Worm (Caenorhabditis elegans) whole organism, L3 larva: ENCODE results near the gene fbxb-107.

Experiments used
- R02D3.7 ChIP-seq: fragments of 150-350 bp; optimal IDR thresholded peaks from 2 replicates; lab custom pipeline; 2014; ENCODE audit warnings: missing biosample characterization, missing genetic modification characterization
- ZK546.5 ChIP-seq: sonication (generic microtip); optimal IDR thresholded peaks from 2 replicates; lab custom pipeline; 2017; ENCODE audit warnings: missing biosample characterization, missing genetic modification characterization
- aly-2 ChIP-seq: fragments of 150-350 bp; optimal IDR thresholded peaks from 2 replicates; lab custom pipeline; 2014; ENCODE audit warnings: missing biosample characterization, missing genetic modification characterization
- ama-1 ChIP-seq: fragments of 150-350 bp; optimal IDR thresholded peaks from 2 replicates; lab custom pipeline; 2018
- ceh-16 ChIP-seq: sonication (generic microtip); optimal IDR thresholded peaks from 2 replicates; lab custom pipeline; 2017; ENCODE audit warnings: missing biosample characterization, missing genetic modification characterization
- ceh-82 ChIP-seq: fragments of 150-350 bp; optimal IDR thresholded peaks from 2 replicates; lab custom pipeline; 2014; ENCODE audit warnings: missing biosample characterization, missing genetic modification characterization
- ceh-9 ChIP-seq: sonication (generic microtip); optimal IDR thresholded peaks from 2 replicates; lab custom pipeline; 2018; ENCODE audit warnings: missing biosample characterization, missing genetic modification characterization
- daf-12 ChIP-seq: fragments of 150-350 bp; optimal IDR thresholded peaks from 2 replicates; lab custom pipeline; 2014; ENCODE audit warnings: missing biosample characterization, missing genetic modification reagents, missing genetic modification characterization
- egl-5 ChIP-seq: fragments of 150-350 bp; optimal IDR thresholded peaks from 2 replicates; lab custom pipeline; 2017; ENCODE audit warnings: missing biosample characterization, missing genetic modification reagents, missing genetic modification characterization, inconsistent platforms
- elt-2 ChIP-seq: sonication (generic microtip); optimal IDR thresholded peaks from 2 replicates; lab custom pipeline; 2016; ENCODE audit warnings: missing genetic modification reagents, mild to moderate bottlenecking, missing genetic modification characterization, missing compliant biosample characterization
- elt-3 ChIP-seq, 3 experiments: fragments of 150-350 bp in 1 of 3; sonication (generic microtip) in 2 of 3; optimal IDR thresholded peaks; 2 replicates in 2 of 3; 4 replicates in 1 of 3; lab custom pipeline; 2014 to 2017; ENCODE audit warnings: missing biosample characterization in 3 of 3, missing genetic modification characterization in 3 of 3
- eor-1 ChIP-seq, 2 experiments: fragments of 150-350 bp; optimal IDR thresholded peaks; 2 replicates each; lab custom pipeline; 2014 to 2018; ENCODE audit warnings: missing biosample characterization in 2 of 2, missing genetic modification characterization in 2 of 2
- fkh-10 ChIP-seq: sonication (generic microtip); optimal IDR thresholded peaks from 2 replicates; lab custom pipeline; 2017; ENCODE audit warnings: missing biosample characterization, missing genetic modification reagents, missing genetic modification characterization
- fkh-2 ChIP-seq: fragments of 150-350 bp; optimal IDR thresholded peaks from 2 replicates; lab custom pipeline; 2014; ENCODE audit warnings: missing biosample characterization, missing genetic modification reagents, missing genetic modification characterization
- hmg-11 ChIP-seq: sonication (generic microtip); optimal IDR thresholded peaks from 2 replicates; lab custom pipeline; 2016; ENCODE audit warnings: missing genetic modification characterization, missing compliant biosample characterization
- lin-15B ChIP-seq: fragments of 150-350 bp; optimal IDR thresholded peaks from 2 replicates; lab custom pipeline; 2014; ENCODE audit warnings: missing biosample characterization, missing genetic modification characterization
- lin-39 ChIP-seq: fragments of 150-350 bp; optimal IDR thresholded peaks from 2 replicates; lab custom pipeline; 2018; ENCODE audit warnings: missing biosample characterization, missing genetic modification reagents, missing genetic modification characterization
- lsy-12 ChIP-seq: sonication (generic microtip); optimal IDR thresholded peaks from 2 replicates; lab custom pipeline; 2016; ENCODE audit warnings: mild to moderate bottlenecking, missing genetic modification characterization, missing compliant biosample characterization
- mdl-1 ChIP-seq: fragments of 150-350 bp; optimal IDR thresholded peaks from 2 replicates; lab custom pipeline; 2014; ENCODE audit warnings: missing biosample characterization, missing genetic modification characterization
- mml-1 ChIP-seq: fragments of 150-350 bp; sonication (generic microtip); optimal IDR thresholded peaks from 3 replicates; lab custom pipeline; 2014; ENCODE audit warnings: missing biosample characterization, missing genetic modification characterization
- nfya-1 ChIP-seq: sonication (generic microtip); optimal IDR thresholded peaks from 2 replicates; lab custom pipeline; 2017; ENCODE audit warnings: missing genetic modification characterization, mild to moderate bottlenecking, missing compliant biosample characterization, antibody characterized with exemption, moderate library complexity; ENCODE audit not compliant: insufficient read depth
- nhr-11 ChIP-seq: fragments of 150-350 bp; optimal IDR thresholded peaks from 2 replicates; lab custom pipeline; 2014; ENCODE audit warnings: missing biosample characterization, missing genetic modification characterization
- nhr-12 ChIP-seq: fragments of 150-350 bp; optimal IDR thresholded peaks from 2 replicates; lab custom pipeline; 2014; ENCODE audit warnings: missing biosample characterization, missing genetic modification characterization
- nhr-23 ChIP-seq: fragments of 150-350 bp; optimal IDR thresholded peaks from 2 replicates; lab custom pipeline; 2014; ENCODE audit warnings: missing biosample characterization, missing genetic modification reagents, missing genetic modification characterization
- nhr-237 ChIP-seq: fragments of 150-350 bp; optimal IDR thresholded peaks from 2 replicates; lab custom pipeline; 2014; ENCODE audit warnings: missing biosample characterization, missing genetic modification characterization
- nhr-43 ChIP-seq: sonication (generic microtip); optimal IDR thresholded peaks from 2 replicates; lab custom pipeline; 2016; ENCODE audit warnings: mild to moderate bottlenecking, missing genetic modification characterization, missing compliant biosample characterization; ENCODE audit not compliant: poor library complexity, severe bottlenecking
- nhr-67 ChIP-seq: fragments of 150-350 bp; optimal IDR thresholded peaks from 2 replicates; lab custom pipeline; 2014; ENCODE audit warnings: missing biosample characterization, missing genetic modification characterization
- nhr-76 ChIP-seq: fragments of 150-350 bp; sonication (generic microtip); optimal IDR thresholded peaks from 5 replicates; lab custom pipeline; 2014; ENCODE audit warnings: missing biosample characterization, missing genetic modification characterization
- nhr-77 ChIP-seq: fragments of 150-350 bp; optimal IDR thresholded peaks from 2 replicates; lab custom pipeline; 2014; ENCODE audit warnings: missing biosample characterization, missing genetic modification characterization
- pha-4 ChIP-seq: fragments of 150-350 bp; optimal IDR thresholded peaks from 2 replicates; lab custom pipeline; 2014; ENCODE audit warnings: missing biosample characterization, missing genetic modification reagents, missing genetic modification characterization
- sea-2 ChIP-seq: fragments of 150-350 bp; sonication (generic microtip); optimal IDR thresholded peaks from 4 replicates; lab custom pipeline; 2014; ENCODE audit warnings: missing biosample characterization, missing genetic modification reagents, missing genetic modification characterization
- skn-1 ChIP-seq: fragments of 150-350 bp; optimal IDR thresholded peaks from 2 replicates; lab custom pipeline; 2014; ENCODE audit warnings: missing biosample characterization, missing genetic modification characterization
- snpc-4 ChIP-seq: fragments of 150-350 bp; optimal IDR thresholded peaks from 2 replicates; lab custom pipeline; 2014; ENCODE audit warnings: missing biosample characterization, missing genetic modification characterization
- tbx-2 ChIP-seq: sonication (generic microtip); optimal IDR thresholded peaks from 2 replicates; lab custom pipeline; 2016; ENCODE audit warnings: mild to moderate bottlenecking, missing genetic modification characterization, missing compliant biosample characterization
- unc-39 ChIP-seq: sonication (generic microtip); optimal IDR thresholded peaks from 4 replicates; lab custom pipeline; 2017; ENCODE audit warnings: missing biosample characterization, missing genetic modification characterization
- unc-62 ChIP-seq: fragments of 150-350 bp; sonication (generic microtip); optimal IDR thresholded peaks from 4 replicates; lab custom pipeline; 2014; ENCODE audit warnings: missing biosample characterization, missing genetic modification reagents, missing genetic modification characterization
- zag-1 ChIP-seq: fragments of 150-350 bp; optimal IDR thresholded peaks from 2 replicates; lab custom pipeline; 2014; ENCODE audit warnings: missing biosample characterization, missing genetic modification characterization
- ztf-4 ChIP-seq: fragments of 150-350 bp; optimal IDR thresholded peaks from 2 replicates; lab custom pipeline; 2014; ENCODE audit warnings: missing biosample characterization, missing genetic modification characterization

Gene fbxb-107

ce11 chrII:2735192-2735591 is 23.4 kb upstream of the fbxb-107 start, which contains the start of gene wdr-31:
Gene wdr-31, minus strand, starts transcription at chrII:2735292.
- TF ChIP-seq fkh-10 (GFP tag; lab: Kevin White, UChicago): no peak
- TF ChIP-seq nhr-11 (tag; lab: Kevin White, UChicago): no peak
- TF ChIP-seq nfya-1 (tag; lab: Kevin White, UChicago): no peak
- no peak for TF ChIP-seq mml-1 (tag; lab: Kevin White, UChicago)
- no peak for TF ChIP-seq nhr-23
- TF ChIP-seq zag-1 (tag; lab: Kevin White, UChicago): no peak
- TF ChIP-seq daf-12: no peak
- no peak for TF ChIP-seq sea-2 (GFP tag; lab: Kevin White, UChicago)
- TF ChIP-seq ceh-16 (tag; lab: Kevin White, UChicago): no peak
- no peak for TF ChIP-seq elt-3 (tag; optimal IDR thresholded peaks at IDR 0.05; lab: Kevin White, UChicago)
- TF ChIP-seq mdl-1 (tag; lab: Kevin White, UChicago): no peak
- TF ChIP-seq elt-2 (tag; lab: Kevin White, UChicago): no peak
- no peak for TF ChIP-seq lsy-12 (tag; lab: Kevin White, UChicago)
- TF ChIP-seq unc-39: no peak
- no peak for TF ChIP-seq hmg-11 (tag; lab: Kevin White, UChicago)
- no peak for TF ChIP-seq aly-2 (tag; lab: Kevin White, UChicago)
- no peak for TF ChIP-seq nhr-76 (tag; lab: Kevin White, UChicago)
- no peak for TF ChIP-seq fkh-2 (tag; lab: Kevin White, UChicago)
- no peak for TF ChIP-seq snpc-4 (tag; lab: Kevin White, UChicago)
- TF ChIP-seq, all 47 proteins: peak for 0

- TF ChIP-seq sea-2 (GFP tag; lab: Kevin White, UChicago) (no peak), ama-1 (lab: Kevin White, UChicago) (no peak), eor-1 (tag; optimal IDR thresholded peaks at IDR 0.05; lab: Kevin White, UChicago) (no peak), aly-2 (tag; lab: Kevin White, UChicago) (no peak), nhr-43 (tag; lab: Kevin White, UChicago) (no peak), skn-1 (tag; lab: Kevin White, UChicago) (no peak), mml-1 (tag; lab: Kevin White, UChicago) (no peak), lin-39 (no peak), egl-5 (tag; lab: Kevin White, UChicago) (no peak)
Observed at ce11 chrII:2735644-2736043, 22.9 kb upstream of the fbxb-107 start.

- TF ChIP-seq R02D3.7 (tag; lab: Kevin White, UChicago) (no peak), ceh-9 (tag; lab: Kevin White, UChicago) (no peak), ceh-82 (tag; lab: Kevin White, UChicago) (no peak), daf-12 (no peak), mml-1 (tag; lab: Kevin White, UChicago) (no peak), egl-5 (tag; lab: Kevin White, UChicago) (no peak), elt-2 (tag; lab: Kevin White, UChicago) (no peak), fkh-2 (tag; lab: Kevin White, UChicago) (no peak), skn-1 (tag; lab: Kevin White, UChicago) (no peak), nhr-67 (tag; lab: Kevin White, UChicago) (no peak), ztf-4 (no peak), unc-62 (GFP tag; lab: Kevin White, UChicago) (no peak), nhr-12 (tag; lab: Kevin White, UChicago) (no peak), lin-39 (no peak), nhr-11 (tag; lab: Kevin White, UChicago) (no peak), hmg-11 (tag; lab: Kevin White, UChicago) (no peak)
- TF ChIP-seq, all 47 proteins: peak for 0
Observed at ce11 chrII:2736156-2736728, 22.3 kb upstream of the fbxb-107 start, which contains the start of gene T05A8.8. Gene T05A8.8, plus strand, starts transcription at chrII:2736678.

ce11 chrII:2736938-2737337 is 21.6 kb upstream of the fbxb-107 start:
- TF ChIP-seq mdl-1 (tag; lab: Kevin White, UChicago) (no peak), aly-2 (tag; lab: Kevin White, UChicago) (no peak), fkh-2 (tag; lab: Kevin White, UChicago) (no peak), eor-1 (tag; optimal IDR thresholded peaks at IDR 0.05; lab: Kevin White, UChicago) (no peak), tbx-2 (tag; lab: Kevin White, UChicago) (no peak), elt-2 (tag; lab: Kevin White, UChicago) (no peak), R02D3.7 (tag; lab: Kevin White, UChicago) (no peak), unc-62 (GFP tag; lab: Kevin White, UChicago) (no peak), nhr-12 (tag; lab: Kevin White, UChicago) (no peak), nhr-77 (tag; lab: Kevin White, UChicago) (no peak), ZK546.5 (tag; lab: Kevin White, UChicago) (no peak), mml-1 (tag; lab: Kevin White, UChicago) (no peak), ceh-82 (tag; lab: Kevin White, UChicago) (no peak), unc-39 (no peak), ceh-16 (tag; lab: Kevin White, UChicago) (no peak), pha-4 (tag; lab: Kevin White, UChicago) (no peak), nhr-23 (no peak), ceh-9 (tag; lab: Kevin White, UChicago) (no peak), lin-15B (tag; lab: Kevin White, UChicago) (no peak), nhr-237 (no peak)
- TF ChIP-seq, all 47 proteins: peak for 0
